Worm (Caenorhabditis elegans): ENCODE results near the gene yif-1.
A peak's percentile ranks its signal among the peaks of the same experiment; 100 is the strongest.

Gene yif-1

ce11 chrV:10042254-10042653 is 12.5 kb downstream of the yif-1 start:
- TF ChIP-seq nhr-11 (tag; optimal IDR thresholded peaks at IDR 0.05) = peak; percentile 11
- TF ChIP-seq unc-98 (GFP tag; IDR thresholded peaks at IDR 0.05) = no peak
- no peak for TF ChIP-seq ceh-88 (GFP tag; IDR thresholded peaks at IDR 0.05)
- TF ChIP-seq unc-30 (tag; optimal IDR thresholded peaks at IDR 0.05) = no peak
- TF ChIP-seq ceh-8 (GFP tag; optimal IDR thresholded peaks at IDR 0.05) = no peak
- TF ChIP-seq tbx-2 (tag; optimal IDR thresholded peaks at IDR 0.05) = peak; percentile 84
- TF ChIP-seq lir-3 (tag; optimal IDR thresholded peaks at IDR 0.05; ENCODE audit: poor library complexity) = peak; percentile 4
- no peak for TF ChIP-seq pqm-1 (tag; optimal IDR thresholded peaks at IDR 0.05)
- TF ChIP-seq tlp-1 (tag; optimal IDR thresholded peaks at IDR 0.05) = no peak
- no peak for TF ChIP-seq sup-37 (GFP tag; optimal IDR thresholded peaks at IDR 0.05)
- TF ChIP-seq pag-3 (tag; optimal IDR thresholded peaks at IDR 0.05; ENCODE audit: borderline replicate concordance, insufficient read depth) = no peak
- TF ChIP-seq nhr-76 (tag; optimal IDR thresholded peaks at IDR 0.05) = no peak
- TF ChIP-seq snu-23 (GFP tag; optimal IDR thresholded peaks at IDR 0.05) = peak; percentile 81
- no peak for TF ChIP-seq elt-3 (tag; optimal IDR thresholded peaks at IDR 0.05)
- TF ChIP-seq hpl-2 (GFP tag; optimal IDR thresholded peaks at IDR 0.05) = no peak
- no peak for TF ChIP-seq zag-1 (tag; optimal IDR thresholded peaks at IDR 0.05)
- TF ChIP-seq rnt-1 (tag; optimal IDR thresholded peaks at IDR 0.05) = peak; percentile 90
- TF ChIP-seq isw-1 (GFP tag; IDR thresholded peaks at IDR 0.05) = peak; percentile 28; the same call in 1 of the 2 replicates
- no peak for TF ChIP-seq nhr-90 (tag; optimal IDR thresholded peaks at IDR 0.05; ENCODE audit: poor library complexity)
- TF ChIP-seq efl-3 (GFP tag; optimal IDR thresholded peaks at IDR 0.05) = no peak
- peak; percentile 58 to 73 for TF ChIP-seq lin-35 (GFP tag; optimal IDR thresholded peaks at IDR 0.05)
- peak; percentile 45 for TF ChIP-seq egl-13 (tag; optimal IDR thresholded peaks at IDR 0.05)
- peak; percentile 55 for TF ChIP-seq unc-130 (tag; optimal IDR thresholded peaks at IDR 0.05)
- peak; percentile 57 for TF ChIP-seq lin-13 (GFP tag; optimal IDR thresholded peaks at IDR 0.05)
- TF ChIP-seq ama-1 (optimal IDR thresholded peaks at IDR 0.05) = peak; percentile 12
- no peak for TF ChIP-seq alr-1 (tag; optimal IDR thresholded peaks at IDR 0.05; ENCODE audit: borderline replicate concordance)
- TF ChIP-seq mdl-1 (tag; optimal IDR thresholded peaks at IDR 0.05) = peak in 1 of 2 experiments; percentile 68
- peak; percentile 57 for TF ChIP-seq grh-1 (GFP tag; IDR thresholded peaks at IDR 0.05)
- peak; percentile 87 for TF ChIP-seq nhr-85 (tag)
- TF ChIP-seq fkh-8 (tag; optimal IDR thresholded peaks at IDR 0.05) = peak; percentile 5
- TF ChIP-seq lin-39 (tag; optimal IDR thresholded peaks at IDR 0.05) = peak; percentile 25
- no peak for TF ChIP-seq vab-15 (tag; optimal IDR thresholded peaks at IDR 0.05)
- TF ChIP-seq C34B4.2 (tag; optimal IDR thresholded peaks at IDR 0.05) = no peak
- no peak for TF ChIP-seq aly-2 (tag; optimal IDR thresholded peaks at IDR 0.05)
- no peak for TF ChIP-seq nhr-28 (tag; optimal IDR thresholded peaks at IDR 0.05)
- TF ChIP-seq nhr-20 (tag; optimal IDR thresholded peaks at IDR 0.05) = peak; percentile 92
- peak; percentile 86 for TF ChIP-seq nhr-71 (tag; optimal IDR thresholded peaks at IDR 0.05)
- TF ChIP-seq mab-9 (GFP tag; IDR thresholded peaks at IDR 0.05) = no peak
- peak; percentile 80 for TF ChIP-seq nhr-47 (tag; optimal IDR thresholded peaks at IDR 0.05)
- no peak for TF ChIP-seq F16B12.6 (tag; optimal IDR thresholded peaks at IDR 0.05)
- TF ChIP-seq lin-14 (GFP tag; optimal IDR thresholded peaks at IDR 0.05) = peak; percentile 89
- TF ChIP-seq irx-1 (tag; optimal IDR thresholded peaks at IDR 0.05) = peak; percentile 56
- no peak for TF ChIP-seq ets-5 (GFP tag; IDR thresholded peaks at IDR 0.05)
- TF ChIP-seq lsy-2 (tag; optimal IDR thresholded peaks at IDR 0.05) = peak; percentile 95 to 98
- TF ChIP-seq nhr-77 (tag; optimal IDR thresholded peaks at IDR 0.05) = peak; percentile 61
- peak; percentile 31 for TF ChIP-seq fkh-10 (GFP tag; optimal IDR thresholded peaks at IDR 0.05)
- TF ChIP-seq fos-1 (tag; optimal IDR thresholded peaks at IDR 0.05) = peak; percentile 69
- TF ChIP-seq unc-86 (tag; optimal IDR thresholded peaks at IDR 0.05) = peak; percentile 68
- peak; percentile 63 for TF ChIP-seq skn-1 (tag; optimal IDR thresholded peaks at IDR 0.05)
- no peak for TF ChIP-seq sox-4 (tag; optimal IDR thresholded peaks at IDR 0.05)
- peak; percentile 67 for TF ChIP-seq jun-1 (tag; optimal IDR thresholded peaks at IDR 0.05)
- TF ChIP-seq blmp-1 (tag; optimal IDR thresholded peaks at IDR 0.05) = peak; percentile 72
- TF ChIP-seq mep-1 (tag; optimal IDR thresholded peaks at IDR 0.05) = peak; percentile 58
- peak; percentile 17 for TF ChIP-seq elt-2 (tag; optimal IDR thresholded peaks at IDR 0.05)

All from whole organism, L1 larva.